Fruit fly (Drosophila melanogaster) whole organism, embryonic: ENCODE data around the gene CG6287.

Experiments
- Atf6 ChIP-seq: fragments of 200-800 bp; sonication (Bioruptor generic); IDR thresholded peaks from 2 replicates; pipeline ENCODE4 v1.3.6; 2022; ENCODE audit warnings: missing biosample characterization, missing genetic modification characterization
- BEAF-32 ChIP-seq: fragments of 200-800 bp; sonication (Bioruptor generic); optimal IDR thresholded peaks from 3 replicates; lab custom pipeline; 2017; ENCODE audit warnings: missing biosample characterization, missing genetic modification characterization, mild to moderate bottlenecking, moderate library complexity, missing genetic modification reagents
- Bdp1 ChIP-seq: fragments of 200-800 bp; sonication (Bioruptor generic); optimal IDR thresholded peaks from 3 replicates; lab custom pipeline; 2016; ENCODE audit warnings: missing biosample characterization, missing genetic modification characterization
- CG10209 ChIP-seq: fragments of 200-800 bp; sonication (Bioruptor generic); optimal IDR thresholded peaks from 3 replicates; lab custom pipeline; 2017; ENCODE audit warnings: missing biosample characterization, mild to moderate bottlenecking, missing genetic modification characterization, missing genetic modification reagents
- CG10959 ChIP-seq: fragments of 200-800 bp; sonication (Bioruptor generic); IDR thresholded peaks from 2 replicates; pipeline ENCODE4 v1.3.6; 2022; ENCODE audit warnings: missing biosample characterization, missing genetic modification characterization
- CG11247 ChIP-seq: fragments of 200-800 bp; sonication (Bioruptor generic); IDR thresholded peaks from 2 replicates; pipeline ENCODE4 v1.3.6; 2022; ENCODE audit warnings: missing biosample characterization, missing genetic modification characterization
- CG12299 ChIP-seq: fragments of 200-800 bp; sonication (Bioruptor generic); optimal IDR thresholded peaks from 2 replicates; lab custom pipeline; 2018; ENCODE audit warnings: missing biosample characterization, mild to moderate bottlenecking, missing genetic modification characterization
- CG1233 ChIP-seq: fragments of 200-800 bp; sonication (Bioruptor generic); optimal IDR thresholded peaks from 4 replicates; lab custom pipeline; 2018; ENCODE audit warnings: missing biosample characterization, mild to moderate bottlenecking, missing genetic modification characterization
- CG13775 ChIP-seq: fragments of 200-800 bp; sonication (Bioruptor generic); optimal IDR thresholded peaks from 3 replicates; lab custom pipeline; 2017; ENCODE audit warnings: missing biosample characterization, mild to moderate bottlenecking, missing genetic modification characterization
- CG14050 ChIP-seq: fragments of 200-800 bp; sonication (Bioruptor generic); IDR thresholded peaks from 3 replicates; pipeline ENCODE4 v1.3.6; 2022; ENCODE audit warnings: missing biosample characterization, missing genetic modification characterization
- CG14441 ChIP-seq: fragments of 200-800 bp; sonication (Bioruptor generic); IDR thresholded peaks from 2 replicates; pipeline ENCODE4 v1.3.6; 2022; ENCODE audit warnings: missing biosample characterization, missing genetic modification characterization
- CG14710 ChIP-seq: fragments of 200-800 bp; sonication (Bioruptor generic); optimal IDR thresholded peaks from 3 replicates; lab custom pipeline; 2019; ENCODE audit warnings: missing biosample characterization, mild to moderate bottlenecking, missing genetic modification characterization, moderate library complexity
- CG2129 ChIP-seq: fragments of 200-800 bp; sonication (Bioruptor generic); IDR thresholded peaks from 2 replicates; pipeline ENCODE4 v1.3.6; 2022; ENCODE audit warnings: missing biosample characterization, missing genetic modification characterization; ENCODE audit not compliant: partially characterized antibody
- CG2678 ChIP-seq: fragments of 200-800 bp; sonication (Bioruptor generic); optimal IDR thresholded peaks from 3 replicates; lab custom pipeline; 2019; ENCODE audit warnings: missing biosample characterization, mild to moderate bottlenecking, missing genetic modification characterization, moderate library complexity
- CG31224 ChIP-seq: fragments of 200-800 bp; sonication (Bioruptor generic); IDR thresholded peaks from 2 replicates; pipeline ENCODE4 v1.3.6; 2022; ENCODE audit warnings: missing biosample characterization, missing genetic modification characterization
- CG31388 ChIP-seq: fragments of 200-800 bp; sonication (Bioruptor generic); optimal IDR thresholded peaks from 2 replicates; lab custom pipeline; 2016; ENCODE audit warnings: missing biosample characterization, missing genetic modification characterization
- CG34224 ChIP-seq: fragments of 200-800 bp; sonication (Bioruptor generic); IDR thresholded peaks from 3 replicates; pipeline ENCODE4 v1.3.6; 2022; ENCODE audit warnings: missing biosample characterization, missing genetic modification characterization; ENCODE audit not compliant: partially characterized antibody
- CG3726 ChIP-seq: fragments of 200-800 bp; sonication (Bioruptor generic); IDR thresholded peaks from 3 replicates; pipeline ENCODE4, ENCODE4 v1.3.6; 2022; ENCODE audit warnings: missing biosample characterization, missing genetic modification characterization
- CG4707 ChIP-seq: fragments of 200-800 bp; sonication (Bioruptor generic); optimal IDR thresholded peaks from 2 replicates; lab custom pipeline; 2018; ENCODE audit warnings: missing biosample characterization, mild to moderate bottlenecking, missing genetic modification characterization, moderate library complexity
- CG5180 ChIP-seq: fragments of 200-800 bp; sonication (Bioruptor generic); optimal IDR thresholded peaks from 3 replicates; lab custom pipeline; 2017; ENCODE audit warnings: missing biosample characterization, missing genetic modification characterization, mild to moderate bottlenecking, moderate library complexity, missing genetic modification reagents
- CG7556 ChIP-seq: fragments of 200-800 bp; sonication (Bioruptor generic); optimal IDR thresholded peaks from 2 replicates; lab custom pipeline; 2017; ENCODE audit warnings: missing biosample characterization, mild to moderate bottlenecking, missing genetic modification characterization
- CG9817 ChIP-seq: fragments of 200-800 bp; sonication (Bioruptor generic); optimal IDR thresholded peaks from 2 replicates; lab custom pipeline; 2018; ENCODE audit warnings: missing biosample characterization, mild to moderate bottlenecking, missing genetic modification characterization, moderate library complexity
- CHES-1-like ChIP-seq: fragments of 200-800 bp; sonication (Bioruptor generic); optimal IDR thresholded peaks from 2 replicates; lab custom pipeline; 2016; ENCODE audit warnings: missing biosample characterization, missing genetic modification characterization
- Dll ChIP-seq: fragments of 200-800 bp; sonication (Bioruptor generic); IDR thresholded peaks from 4 replicates; pipeline ENCODE4 v1.3.6; 2022; ENCODE audit warnings: missing biosample characterization, missing genetic modification characterization; ENCODE audit not compliant: partially characterized antibody
- E2f2 ChIP-seq: fragments of 200-800 bp; sonication (Bioruptor generic); IDR thresholded peaks from 2 replicates; pipeline ENCODE4 v1.3.6; 2022; ENCODE audit warnings: missing biosample characterization, missing genetic modification characterization
- Ets65A ChIP-seq: fragments of 200-800 bp; sonication (Bioruptor generic); peaks from one replicate; lab custom pipeline; 2016; ENCODE audit warnings: missing biosample characterization, missing genetic modification characterization
- HLH4C ChIP-seq: fragments of 200-800 bp; sonication (Bioruptor generic); IDR thresholded peaks from 3 replicates; pipeline ENCODE4 v1.3.6; 2022; ENCODE audit warnings: missing biosample characterization, missing genetic modification characterization; ENCODE audit not compliant: partially characterized antibody
- HmgZ ChIP-seq: fragments of 200-800 bp; sonication (Bioruptor generic); optimal IDR thresholded peaks from 2 replicates; lab custom pipeline; 2018; ENCODE audit warnings: missing biosample characterization, mild to moderate bottlenecking, missing genetic modification characterization
- Ptx1 ChIP-seq: fragments of 200-800 bp; sonication (Bioruptor generic); IDR thresholded peaks from 2 replicates; pipeline ENCODE4 v1.3.6; 2022; ENCODE audit warnings: missing biosample characterization, missing genetic modification characterization
- Rfx ChIP-seq: fragments of 200-800 bp; sonication (Bioruptor generic); IDR thresholded peaks from 2 replicates; pipeline ENCODE4 v1.3.6; 2022; ENCODE audit warnings: missing biosample characterization, missing genetic modification characterization
- Scr ChIP-seq: fragments of 200-800 bp; sonication (Bioruptor generic); IDR thresholded peaks from 2 replicates; pipeline ENCODE4 v1.3.6; 2022; ENCODE audit warnings: missing biosample characterization, missing genetic modification characterization; ENCODE audit not compliant: partially characterized antibody
- Sin3A ChIP-seq: fragments of >200 bp; optimal IDR thresholded peaks from 2 replicates; lab custom pipeline; 2018
- Spps ChIP-seq: fragments of 200-800 bp; sonication (Bioruptor generic); optimal IDR thresholded peaks from 2 replicates; lab custom pipeline; 2018; ENCODE audit warnings: missing biosample characterization, mild to moderate bottlenecking, missing genetic modification characterization
- al ChIP-seq: fragments of 200-800 bp; sonication (Bioruptor generic); IDR thresholded peaks from 2 replicates; pipeline ENCODE4 v1.3.6; 2022; ENCODE audit warnings: missing biosample characterization, missing genetic modification characterization
- bsh ChIP-seq, 2 experiments: fragments of 200-800 bp; sonication (Bioruptor generic); optimal IDR thresholded peaks; 2 replicates each; lab custom pipeline; 2017 to 2018; ENCODE audit warnings: mild to moderate bottlenecking in 2 of 2, missing biosample characterization in 2 of 2, missing genetic modification characterization in 2 of 2, moderate library complexity in 1 of 2
- ems ChIP-seq: fragments of 200-800 bp; sonication (Bioruptor generic); optimal IDR thresholded peaks from 3 replicates; lab custom pipeline; 2016; ENCODE audit warnings: missing biosample characterization, missing genetic modification characterization
- eve ChIP-seq, 2 experiments: fragments of >200 bp; optimal IDR thresholded peaks; 2 replicates each; lab custom pipeline; 2017; ENCODE audit warnings: missing biosample characterization in 2 of 2, missing genetic modification characterization in 2 of 2
- ewg ChIP-seq: fragments of 200-800 bp; sonication (Bioruptor generic); optimal IDR thresholded peaks from 3 replicates; lab custom pipeline; 2017; ENCODE audit warnings: mild to moderate bottlenecking, missing biosample characterization, missing genetic modification reagents, missing genetic modification characterization
- fd3F ChIP-seq: fragments of 200-800 bp; sonication (Bioruptor generic); optimal IDR thresholded peaks from 2 replicates; lab custom pipeline; 2018; ENCODE audit warnings: missing biosample characterization, mild to moderate bottlenecking, missing genetic modification characterization, moderate library complexity
- fd96Cb ChIP-seq: fragments of 200-800 bp; sonication (Bioruptor generic); optimal IDR thresholded peaks from 2 replicates; lab custom pipeline; 2018; ENCODE audit warnings: missing biosample characterization, mild to moderate bottlenecking, missing genetic modification characterization, moderate library complexity
- ftz-f1 ChIP-seq: fragments of 200-800 bp; sonication (Bioruptor generic); optimal IDR thresholded peaks from 2 replicates; lab custom pipeline; 2016; ENCODE audit warnings: missing biosample characterization, missing genetic modification characterization
- hth ChIP-seq: fragments of >200 bp; optimal IDR thresholded peaks from 2 replicates; lab custom pipeline; 2017; ENCODE audit warnings: inconsistent platforms
- jigr1 ChIP-seq: fragments of 200-800 bp; sonication (Bioruptor generic); IDR thresholded peaks from 3 replicates; pipeline ENCODE4 v1.3.6; 2022; ENCODE audit warnings: missing biosample characterization, missing genetic modification characterization
- nerfin-1 ChIP-seq: fragments of 200-800 bp; sonication (Bioruptor generic); optimal IDR thresholded peaks from 3 replicates; lab custom pipeline; 2019; ENCODE audit warnings: missing biosample characterization, mild to moderate bottlenecking, missing genetic modification characterization, moderate library complexity
- pum ChIP-seq: fragments of 200-800 bp; sonication (Bioruptor generic); optimal IDR thresholded peaks from 2 replicates; lab custom pipeline; 2016; ENCODE audit warnings: missing biosample characterization, missing genetic modification characterization
- pzg ChIP-seq: fragments of 200-800 bp; sonication (Bioruptor generic); optimal IDR thresholded peaks from 3 replicates; lab custom pipeline; 2018; ENCODE audit warnings: missing biosample characterization, mild to moderate bottlenecking, missing genetic modification characterization, moderate library complexity
- rib ChIP-seq: fragments of 200-800 bp; sonication (Bioruptor generic); IDR thresholded peaks from 2 replicates; pipeline ENCODE4 v1.3.6; 2022; ENCODE audit warnings: missing biosample characterization, missing genetic modification characterization
- tin ChIP-seq: fragments of 200-800 bp; sonication (Bioruptor generic); optimal IDR thresholded peaks from 3 replicates; lab custom pipeline; 2016; ENCODE audit warnings: missing biosample characterization, missing genetic modification characterization
- toy ChIP-seq: fragments of 200-800 bp; sonication (Bioruptor generic); IDR thresholded peaks from 2 replicates; pipeline ENCODE4 v1.3.6; 2022; ENCODE audit warnings: missing biosample characterization, missing genetic modification characterization
- twi ChIP-seq: fragments of 200-800 bp; optimal IDR thresholded peaks from 2 replicates; lab custom pipeline; 2019; ENCODE audit warnings: missing biosample characterization, mild to moderate bottlenecking, missing genetic modification characterization, moderate library complexity
- wdn ChIP-seq: fragments of 200-800 bp; sonication (Bioruptor generic); IDR thresholded peaks from 2 replicates; pipeline ENCODE4 v1.3.6; 2022; ENCODE audit warnings: missing biosample characterization, missing genetic modification characterization

CG6287 gene

DNA sequence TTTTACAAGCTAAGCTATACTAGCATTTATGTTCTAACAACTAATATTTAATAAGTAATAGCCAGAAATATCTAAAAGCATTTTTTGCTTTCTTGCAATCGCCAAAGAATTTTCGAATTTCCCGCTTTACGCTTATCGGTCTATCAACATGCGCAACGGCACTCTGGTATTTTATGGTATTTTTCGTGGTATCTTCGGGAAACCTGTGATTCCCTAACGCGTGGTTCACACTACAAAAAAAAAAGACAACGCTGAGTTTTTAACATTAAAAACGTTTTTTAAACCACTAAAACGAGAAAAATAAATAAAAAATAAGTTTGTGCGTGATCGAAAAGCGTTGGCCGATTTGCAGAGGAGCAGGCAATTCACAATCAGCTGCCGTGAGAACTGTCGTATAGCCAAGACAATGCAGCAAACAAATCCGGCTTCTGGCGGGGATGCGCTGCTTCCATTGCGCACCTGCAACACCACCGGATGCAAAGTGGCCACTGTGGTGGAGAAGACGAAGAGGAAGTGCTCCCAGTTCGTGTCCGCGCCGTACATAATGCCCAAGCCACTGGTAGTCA lies 23.4 kb upstream of the CG6287 start, which contains the start of gene Boh2 (continued):
- TF ChIP-seq CG31388 (GFP tag; lab: Kevin White, UChicago) (no peak), pzg (peak; percentile 44), pum (GFP tag; lab: Kevin White, UChicago) (no peak), ems (no peak), CG34224 (GFP tag; lab: Robert Waterston, UW) (no peak), CHES-1-like (GFP tag; lab: Kevin White, UChicago) (no peak), Scr (GFP tag; lab: Robert Waterston, UW) (no peak), ftz-f1 (GFP tag; lab: Kevin White, UChicago) (no peak), CG14441 (GFP tag; lab: Robert Waterston, UW) (no peak), Spps (tag; lab: Kevin White, UChicago) (no peak), Rfx (GFP tag; lab: Robert Waterston, UW) (no peak), CG10209 (no peak), CG4707 (no peak), CG2678 (tag; lab: Kevin White, UChicago) (no peak), CG14710 (tag; lab: Kevin White, UChicago) (peak; percentile 26), eve (GFP tag; optimal IDR thresholded peaks at IDR 0.05; lab: Kevin White, UChicago) (no peak), BEAF-32 (GFP tag; lab: Kevin White, UChicago) (peak; percentile 22), CG13775 (GFP tag; lab: Kevin White, UChicago) (no peak), ewg (GFP tag; lab: Kevin White, UChicago) (peak; percentile 100), CG14050 (GFP tag; lab: Robert Waterston, UW) (no peak), CG31224 (GFP tag; lab: Robert Waterston, UW) (no peak), CG3726 (GFP tag; lab: Robert Waterston, UW) (no peak), CG5180 (peak; percentile 8), toy (GFP tag; lab: Robert Waterston, UW) (no peak), CG1233 (GFP tag; lab: Kevin White, UChicago) (no peak), CG11247 (no peak), CG9817 (tag; lab: Kevin White, UChicago) (no peak), al (GFP tag; lab: Robert Waterston, UW) (no peak), jigr1 (GFP tag; lab: Robert Waterston, UW) (no peak), Sin3A (lab: Kevin White, UChicago) (peak; percentile 57), Ptx1 (GFP tag; lab: Robert Waterston, UW) (no peak), nerfin-1 (tag; lab: Kevin White, UChicago) (peak; percentile 33), fd3F (GFP tag; lab: Kevin White, UChicago) (no peak), CG7556 (GFP tag; lab: Kevin White, UChicago) (no peak), twi (tag; lab: Kevin White, UChicago) (no peak), fd96Cb (no peak), rib (GFP tag; lab: Robert Waterston, UW) (no peak), wdn (GFP tag; lab: Robert Waterston, UW) (no peak), hth (lab: Kevin White, UChicago) (no peak), Dll (GFP tag; lab: Robert Waterston, UW) (no peak), Atf6 (GFP tag; lab: Robert Waterston, UW) (no peak), CG10959 (GFP tag; lab: Robert Waterston, UW) (no peak), HmgZ (tag; lab: Kevin White, UChicago) (no peak), Bdp1 (no peak), CG2129 (GFP tag; lab: Robert Waterston, UW) (no peak), E2f2 (peak; percentile 93), HLH4C (GFP tag; lab: Robert Waterston, UW) (no peak), CG12299 (tag; lab: Kevin White, UChicago) (no peak), tin (GFP tag; lab: Kevin White, UChicago) (no peak), Ets65A (GFP tag; lab: Kevin White, UChicago) (peak; percentile 11), bsh (GFP tag; optimal IDR thresholded peaks at IDR 0.05; lab: Kevin White, UChicago) (no peak)
